Worm (Caenorhabditis elegans): ENCODE measurements around the gene lbp-4.

The lbp-4 gene

DNA sequence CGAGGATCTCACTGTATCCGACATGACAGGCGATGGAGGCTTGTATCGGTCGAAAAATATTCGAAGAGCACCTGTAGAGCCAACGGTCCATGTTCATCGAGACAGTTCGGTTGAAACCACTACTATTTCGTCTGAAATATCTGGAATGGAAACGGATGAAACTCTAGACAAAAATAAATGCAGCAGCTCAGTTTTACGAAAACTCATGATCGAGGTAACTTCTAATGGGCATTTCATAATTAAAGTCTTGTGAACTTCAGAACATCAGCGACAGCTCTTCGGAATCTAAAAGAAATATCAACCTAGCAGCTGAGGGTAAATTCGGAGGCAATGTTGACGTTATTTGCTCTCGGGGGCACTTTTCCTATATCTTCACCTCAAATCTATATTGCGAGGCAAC is 45.2 kb upstream of the lbp-4 start:
- TF ChIP-seq F13H6.1 (tag; optimal IDR thresholded peaks at IDR 0.05) = no peak
- TF ChIP-seq crh-2 (tag; optimal IDR thresholded peaks at IDR 0.05) = no peak
- no peak for TF ChIP-seq unc-39 (tag; optimal IDR thresholded peaks at IDR 0.05)
- TF ChIP-seq lin-11 (tag; optimal IDR thresholded peaks at IDR 0.05) = no peak
- TF ChIP-seq ama-1 (optimal IDR thresholded peaks at IDR 0.05) = no peak
- no peak for TF ChIP-seq ztf-4 (tag; optimal IDR thresholded peaks at IDR 0.05)
- no peak for TF ChIP-seq nhr-21 (tag; optimal IDR thresholded peaks at IDR 0.05)
- no peak for TF ChIP-seq nhr-10 (tag; optimal IDR thresholded peaks at IDR 0.05)
- no peak for TF ChIP-seq ceh-82 (tag; optimal IDR thresholded peaks at IDR 0.05)
- no peak for TF ChIP-seq ZK546.5 (tag; optimal IDR thresholded peaks at IDR 0.05)

DNA sequence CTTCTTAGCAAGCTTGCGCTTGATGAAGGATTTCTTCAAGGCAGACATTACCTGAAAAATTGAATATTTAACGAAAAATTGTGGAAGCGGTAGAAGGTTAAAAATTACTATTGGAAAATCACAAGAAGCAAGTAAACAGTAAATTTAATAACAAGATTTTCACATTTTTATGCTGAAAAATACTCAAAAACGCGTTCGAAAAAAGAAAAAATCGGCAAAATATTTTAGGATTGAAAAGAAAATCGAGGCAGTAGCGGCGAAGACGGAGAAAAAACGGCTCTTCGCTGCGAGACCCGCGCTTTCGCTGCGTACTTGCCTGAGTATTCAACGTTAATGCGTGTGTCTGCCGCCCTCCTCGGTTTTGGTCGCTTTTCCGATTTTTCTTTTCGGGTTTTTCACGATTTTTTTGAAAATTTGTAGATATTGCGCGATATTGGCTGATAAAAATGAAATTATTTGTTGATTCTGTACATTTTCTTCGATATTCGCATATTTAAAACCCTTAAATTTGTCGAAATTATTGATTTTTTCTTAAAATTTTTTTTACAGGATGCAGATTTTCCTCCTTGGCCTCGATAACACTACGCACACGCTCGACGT is 44.2 kb upstream of the lbp-4 start, which contains the start of the genes rpl-39 and rps-30:
rpl-39 (minus strand) TSS at position 51 of the 600 bp plus-strand sequence.
rps-30 (plus strand) TSS at position 550 of the 600 bp plus-strand sequence.
- TF ChIP-seq sma-3 (GFP tag; optimal IDR thresholded peaks at IDR 0.05) (peak; percentile 69), egl-27 (tag; optimal IDR thresholded peaks at IDR 0.05) (peak; percentile 47), ceh-82 (tag; optimal IDR thresholded peaks at IDR 0.05) (peak; percentile 56), nhr-23 (tag; optimal IDR thresholded peaks at IDR 0.05) (no peak), lin-39 (tag; optimal IDR thresholded peaks at IDR 0.05) (no peak), ZK546.5 (tag; optimal IDR thresholded peaks at IDR 0.05) (peak; percentile 48), nhr-237 (tag; optimal IDR thresholded peaks at IDR 0.05) (no peak), fos-1 (tag; optimal IDR thresholded peaks at IDR 0.05) (peak; percentile 73), Y55F3AM.14 (GFP tag; optimal IDR thresholded peaks at IDR 0.05) (no peak), nhr-11 (tag; optimal IDR thresholded peaks at IDR 0.05) (no peak), unc-55 (GFP tag; optimal IDR thresholded peaks at IDR 0.05) (peak; percentile 98), nhr-21 (tag; optimal IDR thresholded peaks at IDR 0.05) (peak; percentile 73), gmeb-1 (tag; optimal IDR thresholded peaks at IDR 0.05) (peak; percentile 84), sem-4 (tag; optimal IDR thresholded peaks at IDR 0.05) (no peak), ceh-16 (tag; optimal IDR thresholded peaks at IDR 0.05) (peak; percentile 86), lin-13 (GFP tag; optimal IDR thresholded peaks at IDR 0.05) (peak; percentile 78), R02D3.7 (tag; optimal IDR thresholded peaks at IDR 0.05) (peak; percentile 59), mab-5 (tag; optimal IDR thresholded peaks at IDR 0.05) (peak; percentile 69), blmp-1 (tag; optimal IDR thresholded peaks at IDR 0.05; ENCODE audit: insufficient read depth) (peak; percentile 66), snpc-4 (tag; optimal IDR thresholded peaks at IDR 0.05) (peak; percentile 42), mdl-1 (tag; optimal IDR thresholded peaks at IDR 0.05) (no peak), lin-11 (tag; optimal IDR thresholded peaks at IDR 0.05) (peak; percentile 81), sma-9 (GFP tag; optimal IDR thresholded peaks at IDR 0.05) (peak; percentile 80), sma-9 (tag; optimal IDR thresholded peaks at IDR 0.05) (no peak), lsy-2 (tag; optimal IDR thresholded peaks at IDR 0.05) (peak; percentile 68 to 92), crh-2 (tag; optimal IDR thresholded peaks at IDR 0.05) (peak; percentile 83), C34F6.9 (tag; optimal IDR thresholded peaks at IDR 0.05) (peak; percentile 87), F13H6.1 (tag; optimal IDR thresholded peaks at IDR 0.05) (peak; percentile 75), zag-1 (tag; optimal IDR thresholded peaks at IDR 0.05) (peak; percentile 50), nhr-129 (tag; optimal IDR thresholded peaks at IDR 0.05) (peak; percentile 88), nhr-25 (tag; optimal IDR thresholded peaks at IDR 0.05) (peak; percentile 78), unc-39 (tag; optimal IDR thresholded peaks at IDR 0.05) (no peak)

DNA sequence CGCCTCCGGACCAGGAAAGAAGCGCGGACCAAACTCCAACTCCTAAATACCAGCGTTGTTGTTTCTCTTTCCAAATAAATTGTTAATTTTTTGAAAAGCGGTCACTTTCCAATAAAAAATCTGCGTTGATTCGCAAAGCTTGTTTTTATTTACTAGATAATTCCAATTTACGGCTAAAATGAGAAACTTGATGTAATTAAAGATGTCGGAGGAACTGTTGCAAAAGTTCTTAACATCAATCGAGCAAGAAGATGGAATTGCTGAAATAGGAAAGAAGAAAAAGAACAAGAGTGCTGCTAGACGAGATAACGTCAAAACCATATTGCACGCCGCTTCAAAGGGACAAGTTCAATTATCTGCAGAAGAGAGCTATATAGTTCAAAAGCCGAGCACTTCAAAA is 43.3 kb upstream of the lbp-4 start, which contains the start of gene C26F1.3:
C26F1.3 (plus strand) TSS at position 203 of the 400 bp plus-strand sequence.
- TF ChIP-seq lin-39 (tag; optimal IDR thresholded peaks at IDR 0.05) (no peak), elt-1 (tag; optimal IDR thresholded peaks at IDR 0.05) (no peak), ceh-16 (tag; optimal IDR thresholded peaks at IDR 0.05) (no peak)

DNA sequence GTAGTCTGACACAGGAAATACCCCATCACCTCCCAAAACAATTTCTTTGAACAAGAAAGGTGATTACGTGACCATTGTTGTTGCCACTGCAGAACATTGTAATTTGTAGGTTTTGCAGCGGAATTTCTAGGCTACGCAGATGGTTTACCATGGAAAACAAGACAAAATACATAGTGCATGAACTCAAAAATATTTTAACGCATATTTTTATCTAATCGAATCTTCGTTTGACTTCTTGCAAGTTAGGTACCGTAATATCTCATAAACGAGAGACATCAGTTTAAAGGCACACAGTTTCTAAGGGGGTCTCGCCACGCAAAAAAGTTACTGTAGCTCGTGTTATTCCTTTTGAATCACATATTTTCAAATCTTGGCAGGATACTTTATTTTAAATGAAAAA is 41.4 kb upstream of the lbp-4 start:
- TF ChIP-seq egl-27 (tag; optimal IDR thresholded peaks at IDR 0.05) (no peak), nhr-12 (tag; optimal IDR thresholded peaks at IDR 0.05) (no peak), ztf-11 (tag; optimal IDR thresholded peaks at IDR 0.05) (no peak), ZK546.5 (tag; optimal IDR thresholded peaks at IDR 0.05) (no peak), F13H6.1 (tag; optimal IDR thresholded peaks at IDR 0.05) (no peak), unc-39 (tag; optimal IDR thresholded peaks at IDR 0.05) (no peak), sma-3 (GFP tag; optimal IDR thresholded peaks at IDR 0.05) (no peak), nhr-11 (tag; optimal IDR thresholded peaks at IDR 0.05) (no peak), lsy-2 (tag; optimal IDR thresholded peaks at IDR 0.05) (no peak)

Measured in whole organism, L2 larva.